Worm (Caenorhabditis elegans) whole organism, L2 larva: ENCODE data around the gene C33D9.3.
A peak's percentile ranks its signal among the peaks of the same experiment; 100 is the strongest.

ENCODE experiments used
- C34F6.9 ChIP-seq: fragments of 150-350 bp; optimal IDR thresholded peaks from 2 replicates; lab custom pipeline; 2014; ENCODE audit warnings: missing biosample characterization, missing genetic modification characterization
- R02D3.7 ChIP-seq: fragments of 150-350 bp; optimal IDR thresholded peaks from 2 replicates; lab custom pipeline; 2014; ENCODE audit warnings: missing biosample characterization, missing genetic modification characterization
- ZK546.5 ChIP-seq: sonication (generic microtip); optimal IDR thresholded peaks from 2 replicates; lab custom pipeline; 2017; ENCODE audit warnings: missing biosample characterization, missing genetic modification characterization
- aly-2 ChIP-seq: fragments of 150-350 bp; optimal IDR thresholded peaks from 2 replicates; lab custom pipeline; 2014; ENCODE audit warnings: missing biosample characterization, missing genetic modification characterization
- blmp-1 ChIP-seq: sonication (generic microtip); optimal IDR thresholded peaks from 2 replicates; lab custom pipeline; 2017; ENCODE audit warnings: missing genetic modification characterization, mild to moderate bottlenecking, missing compliant biosample characterization, antibody characterized with exemption, moderate library complexity; ENCODE audit not compliant: insufficient read depth
- ceh-16 ChIP-seq: fragments of 150-350 bp; optimal IDR thresholded peaks from 2 replicates; lab custom pipeline; 2014; ENCODE audit warnings: missing biosample characterization, missing genetic modification characterization
- ceh-82 ChIP-seq: fragments of 150-350 bp; optimal IDR thresholded peaks from 2 replicates; lab custom pipeline; 2014; ENCODE audit warnings: missing biosample characterization, missing genetic modification characterization
- crh-2 ChIP-seq: sonication (generic microtip); optimal IDR thresholded peaks from 2 replicates; lab custom pipeline; 2017; ENCODE audit warnings: missing biosample characterization, missing genetic modification characterization
- dmd-4 ChIP-seq: sonication (generic microtip); optimal IDR thresholded peaks from 2 replicates; lab custom pipeline; 2017; ENCODE audit warnings: missing biosample characterization, missing genetic modification characterization
- egl-27 ChIP-seq: sonication (generic microtip); optimal IDR thresholded peaks from 3 replicates; lab custom pipeline; 2017; ENCODE audit warnings: missing biosample characterization, missing genetic modification reagents, missing genetic modification characterization
- elt-1 ChIP-seq: fragments of 150-350 bp; optimal IDR thresholded peaks from 2 replicates; lab custom pipeline; 2014; ENCODE audit warnings: missing biosample characterization, missing genetic modification characterization
- elt-3 ChIP-seq: sonication (generic microtip); optimal IDR thresholded peaks from 2 replicates; lab custom pipeline; 2017; ENCODE audit warnings: missing biosample characterization, missing genetic modification characterization
- fos-1 ChIP-seq: fragments of 150-350 bp; optimal IDR thresholded peaks from 2 replicates; lab custom pipeline; 2014; ENCODE audit warnings: missing biosample characterization, missing genetic modification characterization
- gmeb-1 ChIP-seq: fragments of 150-350 bp; optimal IDR thresholded peaks from 2 replicates; lab custom pipeline; 2014; ENCODE audit warnings: missing biosample characterization, missing genetic modification characterization
- lin-11 ChIP-seq: fragments of 150-350 bp; sonication (generic microtip); optimal IDR thresholded peaks from 2 replicates; lab custom pipeline; 2014; ENCODE audit warnings: missing biosample characterization, missing genetic modification characterization, inconsistent platforms, mixed read lengths
- lin-13 ChIP-seq: fragments of 150-350 bp; optimal IDR thresholded peaks from 2 replicates; lab custom pipeline; 2014; ENCODE audit warnings: missing biosample characterization, missing genetic modification reagents, missing genetic modification characterization
- lsy-2 ChIP-seq, 2 experiments: fragments of 150-350 bp in 1 of 2; sonication (generic microtip) in 1 of 2; optimal IDR thresholded peaks; 2 replicates each; lab custom pipeline; 2014 to 2017; ENCODE audit warnings: missing biosample characterization in 2 of 2, missing genetic modification characterization in 2 of 2
- mab-5 ChIP-seq: fragments of 150-350 bp; optimal IDR thresholded peaks from 2 replicates; lab custom pipeline; 2014; ENCODE audit warnings: missing biosample characterization, missing genetic modification characterization
- mbf-1 ChIP-seq: sonication (generic microtip); optimal IDR thresholded peaks from 2 replicates; lab custom pipeline; 2017; ENCODE audit warnings: missing biosample characterization, missing genetic modification characterization
- mdl-1 ChIP-seq, 2 experiments: fragments of 150-350 bp in 1 of 2; sonication (generic microtip) in 1 of 2; optimal IDR thresholded peaks; 2 replicates each; lab custom pipeline; 2017; ENCODE audit warnings: missing biosample characterization in 2 of 2, missing genetic modification characterization in 2 of 2
- nhr-10 ChIP-seq: sonication (generic microtip); optimal IDR thresholded peaks from 2 replicates; lab custom pipeline; 2017; ENCODE audit warnings: missing biosample characterization, missing genetic modification characterization
- nhr-12 ChIP-seq: fragments of 150-350 bp; optimal IDR thresholded peaks from 2 replicates; lab custom pipeline; 2014; ENCODE audit warnings: missing biosample characterization, missing genetic modification characterization
- nhr-129 ChIP-seq: fragments of 150-350 bp; optimal IDR thresholded peaks from 2 replicates; lab custom pipeline; 2014; ENCODE audit warnings: missing biosample characterization, missing genetic modification characterization
- nhr-21 ChIP-seq: fragments of 150-350 bp; optimal IDR thresholded peaks from 2 replicates; lab custom pipeline; 2014; ENCODE audit warnings: missing biosample characterization, missing genetic modification characterization
- nhr-23 ChIP-seq: fragments of 150-350 bp; optimal IDR thresholded peaks from 2 replicates; lab custom pipeline; 2014; ENCODE audit warnings: missing biosample characterization, missing genetic modification reagents, missing genetic modification characterization
- nhr-25 ChIP-seq: fragments of 150-350 bp; sonication (generic microtip); optimal IDR thresholded peaks from 3 replicates; lab custom pipeline; 2014; ENCODE audit warnings: missing biosample characterization, missing genetic modification characterization
- nhr-6 ChIP-seq: fragments of 150-350 bp; optimal IDR thresholded peaks from 2 replicates; lab custom pipeline; 2014; ENCODE audit warnings: missing biosample characterization, missing genetic modification characterization
- nhr-77 ChIP-seq: fragments of 150-350 bp; optimal IDR thresholded peaks from 2 replicates; lab custom pipeline; 2014; ENCODE audit warnings: missing biosample characterization, missing genetic modification characterization
- sem-4 ChIP-seq: fragments of 150-350 bp; optimal IDR thresholded peaks from 2 replicates; lab custom pipeline; 2014; ENCODE audit warnings: missing biosample characterization, missing genetic modification reagents, missing genetic modification characterization
- skn-1 ChIP-seq: sonication (generic microtip); optimal IDR thresholded peaks from 2 replicates; lab custom pipeline; 2017; ENCODE audit warnings: missing biosample characterization, missing genetic modification characterization
- sma-9 ChIP-seq, 2 experiments: fragments of 150-350 bp in 1 of 2; sonication (generic microtip) in 1 of 2; optimal IDR thresholded peaks; 2 replicates each; lab custom pipeline; 2014 to 2016; ENCODE audit warnings: missing genetic modification characterization in 2 of 2, mild to moderate bottlenecking in 1 of 2, missing biosample characterization in 1 of 2, missing compliant biosample characterization in 1 of 2, missing genetic modification reagents in 1 of 2, moderate library complexity in 1 of 2
- snpc-4 ChIP-seq: fragments of 150-350 bp; optimal IDR thresholded peaks from 2 replicates; lab custom pipeline; 2014; ENCODE audit warnings: missing biosample characterization, missing genetic modification characterization
- unc-39 ChIP-seq: fragments of 150-350 bp; optimal IDR thresholded peaks from 2 replicates; lab custom pipeline; 2014; ENCODE audit warnings: missing biosample characterization, missing genetic modification characterization
- unc-55 ChIP-seq: fragments of 150-350 bp; sonication (generic microtip); optimal IDR thresholded peaks from 3 replicates; lab custom pipeline; 2014; ENCODE audit warnings: missing biosample characterization, missing genetic modification reagents, missing genetic modification characterization
- unc-62 ChIP-seq: fragments of 150-350 bp; optimal IDR thresholded peaks from 2 replicates; lab custom pipeline; 2014; ENCODE audit warnings: missing biosample characterization, missing genetic modification reagents, missing genetic modification characterization
- zag-1 ChIP-seq: fragments of 150-350 bp; optimal IDR thresholded peaks from 2 replicates; lab custom pipeline; 2014; ENCODE audit warnings: missing biosample characterization, missing genetic modification characterization
- ztf-11 ChIP-seq: sonication (generic microtip); optimal IDR thresholded peaks from 2 replicates; lab custom pipeline; 2017; ENCODE audit warnings: missing biosample characterization, missing genetic modification characterization
- ztf-4 ChIP-seq: fragments of 150-350 bp; optimal IDR thresholded peaks from 2 replicates; lab custom pipeline; 2014; ENCODE audit warnings: missing biosample characterization, missing genetic modification characterization

Gene C33D9.3

ce11 chrIV:8752492-8752891 is 40.2 kb downstream of the C33D9.3 start:
- TF ChIP-seq ztf-4 (no peak), nhr-6 (tag; lab: Kevin White, UChicago) (no peak)
- TF ChIP-seq, all 48 proteins: peak for 0

- no peak for TF ChIP-seq nhr-25 (tag; lab: Kevin White, UChicago)
These were observed 43.7 kb downstream of the C33D9.3 start for ce11 chrIV:8748967-8749366.

- no peak for TF ChIP-seq nhr-77 (tag; lab: Kevin White, UChicago)
- no peak for TF ChIP-seq unc-62 (GFP tag; lab: Kevin White, UChicago)
These were observed 47.0 kb downstream of the C33D9.3 start, which contains the start of the genes F20C5.7 and parg-1 for ce11 chrIV:8745591-8746302. TSS of gene F20C5.7 (minus strand) at chrIV:8745691. TSS of gene parg-1 (plus strand) at chrIV:8746252.

ce11 chrIV:8743654-8744332 is 48.9 kb downstream of the C33D9.3 start, which contains the start of gene F21D5.7:
TSS of gene F21D5.7 (minus strand) at chrIV:8743704.
- no peak for TF ChIP-seq nhr-12 (tag; lab: Kevin White, UChicago)
- no peak for TF ChIP-seq nhr-23 (tag; lab: Kevin White, UChicago)
- peak; percentile 31 for TF ChIP-seq mab-5 (tag; lab: Kevin White, UChicago)
- no peak for TF ChIP-seq unc-39
- TF ChIP-seq aly-2 (tag; lab: Kevin White, UChicago): no peak
- TF ChIP-seq dmd-4: peak; percentile 26
- TF ChIP-seq ztf-4: peak; percentile 52
- TF ChIP-seq ZK546.5: peak; percentile 3
- TF ChIP-seq nhr-129 (tag; lab: Kevin White, UChicago): peak; percentile 46
- no peak for TF ChIP-seq mbf-1 (tag; lab: Kevin White, UChicago)
- peak; percentile 35 for TF ChIP-seq nhr-6 (tag; lab: Kevin White, UChicago)
- TF ChIP-seq crh-2 (tag; lab: Kevin White, UChicago): peak; percentile 91
- TF ChIP-seq skn-1 (tag; lab: Kevin White, UChicago): peak; percentile 41
- TF ChIP-seq R02D3.7: no peak
- TF ChIP-seq lin-11 (tag; lab: Kevin White, UChicago): peak; percentile 55
- TF ChIP-seq lin-13 (GFP tag; lab: Kevin White, UChicago): peak; percentile 67
- TF ChIP-seq ztf-11 (tag; lab: Kevin White, UChicago): no peak
- peak in 1 of 2 experiments; percentile 31 for TF ChIP-seq mdl-1 (tag; optimal IDR thresholded peaks at IDR 0.05; lab: Kevin White, UChicago)
- peak; percentile 84 for TF ChIP-seq sma-9 (GFP tag; optimal IDR thresholded peaks at IDR 0.05; lab: Kevin White, UChicago)
- TF ChIP-seq sma-9 (tag; optimal IDR thresholded peaks at IDR 0.05; lab: Kevin White, UChicago): no peak
- TF ChIP-seq nhr-77 (tag; lab: Kevin White, UChicago): no peak
- no peak for TF ChIP-seq ceh-16
- TF ChIP-seq gmeb-1 (tag; lab: Kevin White, UChicago): peak; percentile 89
- TF ChIP-seq zag-1 (tag; lab: Kevin White, UChicago): no peak
- no peak for TF ChIP-seq elt-3 (tag; lab: Kevin White, UChicago)
- peak; percentile 70 for TF ChIP-seq nhr-21
- TF ChIP-seq blmp-1 (tag; lab: Kevin White, UChicago): peak; percentile 43
- peak; percentile 37 for TF ChIP-seq sem-4
- TF ChIP-seq lsy-2 (tag; optimal IDR thresholded peaks at IDR 0.05; lab: Kevin White, UChicago): peak; percentile 68 to 89
- peak; percentile 11 for TF ChIP-seq egl-27 (tag; lab: Kevin White, UChicago)
- no peak for TF ChIP-seq ceh-82 (tag; lab: Kevin White, UChicago)
- no peak for TF ChIP-seq nhr-10 (tag; lab: Kevin White, UChicago)
- TF ChIP-seq unc-55 (GFP tag; lab: Kevin White, UChicago): peak; percentile 85
- TF ChIP-seq elt-1 (tag; lab: Kevin White, UChicago): no peak
- peak; percentile 55 for TF ChIP-seq fos-1 (tag; lab: Kevin White, UChicago)
- no peak for TF ChIP-seq unc-62 (GFP tag; lab: Kevin White, UChicago)
- TF ChIP-seq C34F6.9: peak; percentile 89
- peak; percentile 31 for TF ChIP-seq snpc-4 (tag; lab: Kevin White, UChicago)
